Worm (Caenorhabditis elegans): Measurements from ENCODE around the gene scvp-1.

scvp-1 gene

DNA sequence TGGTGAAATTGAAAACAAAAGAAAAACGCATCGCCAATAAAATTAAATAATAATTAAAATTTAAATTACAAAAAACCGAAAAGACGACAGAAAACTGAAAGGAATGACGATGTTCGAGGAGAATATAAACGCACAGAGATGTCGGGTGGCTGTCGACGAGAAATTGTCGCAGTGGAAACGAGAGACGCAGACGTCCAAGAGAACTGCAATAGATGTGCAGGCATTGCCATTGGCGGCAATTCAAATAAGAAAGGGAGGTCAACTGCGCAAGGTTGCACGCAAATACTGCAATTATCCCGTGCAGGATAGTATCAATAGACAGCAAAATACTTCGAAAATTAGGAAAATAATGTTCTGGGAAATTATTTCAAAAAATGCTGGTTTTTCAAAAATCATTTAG, 33.9 kb downstream of the scvp-1 start (continued):
- TF ChIP-seq vab-7 (GFP tag; IDR thresholded peaks at IDR 0.05) (peak; percentile 88), hlh-11 (tag; optimal IDR thresholded peaks at IDR 0.05) (peak; percentile 99), php-3 (GFP tag; IDR thresholded peaks at IDR 0.05) (peak; percentile 95), zag-1 (tag; optimal IDR thresholded peaks at IDR 0.05) (peak; percentile 84), F26F4.8 (GFP tag; conservative IDR thresholded peaks at IDR 0.05) (no peak), dve-1 (tag; optimal IDR thresholded peaks at IDR 0.05; ENCODE audit: insufficient read depth) (peak; percentile 99), duxl-1 (tag; optimal IDR thresholded peaks at IDR 0.05; ENCODE audit: poor library complexity) (peak; percentile 96), saeg-2 (GFP tag; IDR thresholded peaks at IDR 0.05) (peak; percentile 98), lin-1 (GFP tag; IDR thresholded peaks at IDR 0.05) (peak; percentile 97), nhr-11 (tag; optimal IDR thresholded peaks at IDR 0.05) (peak; percentile 98), lin-39 (tag; optimal IDR thresholded peaks at IDR 0.05) (no peak), cey-2 (tag; optimal IDR thresholded peaks at IDR 0.05; ENCODE audit: borderline replicate concordance, insufficient read depth) (peak; percentile 23), nhr-10 (tag; optimal IDR thresholded peaks at IDR 0.05) (peak; percentile 95), egl-27 (tag; optimal IDR thresholded peaks at IDR 0.05) (peak; percentile 12), rbr-2 (tag; optimal IDR thresholded peaks at IDR 0.05) (peak; percentile 98), ces-1 (GFP tag; optimal IDR thresholded peaks at IDR 0.05) (peak; percentile 66), ceh-44 (GFP tag; IDR thresholded peaks at IDR 0.05) (peak; percentile 88), madf-5 (GFP tag; IDR thresholded peaks at IDR 0.05) (peak; percentile 84 to 88), nhr-237 (tag; optimal IDR thresholded peaks at IDR 0.05) (peak; percentile 80), dpl-1 (GFP tag; optimal IDR thresholded peaks at IDR 0.05) (peak; percentile 100), skn-1 (tag; optimal IDR thresholded peaks at IDR 0.05) (peak; percentile 74), spr-3 (GFP tag; optimal IDR thresholded peaks at IDR 0.05) (peak; percentile 94), snpc-4 (tag; optimal IDR thresholded peaks at IDR 0.05) (peak; percentile 8), daf-8 (GFP tag; IDR thresholded peaks at IDR 0.05) (no peak), daf-19 (GFP tag; conservative IDR thresholded peaks at IDR 0.05) (peak; percentile 88; the same call in 1 of the 2 replicates), Y75B8A.6 (GFP tag; IDR thresholded peaks at IDR 0.05) (peak; percentile 98), ama-1 (optimal IDR thresholded peaks at IDR 0.05) (peak; percentile 75), lin-15B (tag; optimal IDR thresholded peaks at IDR 0.05) (peak; percentile 93), daf-16 (GFP tag; optimal IDR thresholded peaks at IDR 0.05) (peak; percentile 93 to 95), daf-16 (tag; optimal IDR thresholded peaks at IDR 0.05) (peak; percentile 81), lir-3 (tag; optimal IDR thresholded peaks at IDR 0.05) (peak; percentile 67), ceh-28 (tag; optimal IDR thresholded peaks at IDR 0.05) (no peak), D1046.2 (GFP tag; IDR thresholded peaks at IDR 0.05) (peak; percentile 96), unc-130 (GFP tag; optimal IDR thresholded peaks at IDR 0.05) (peak; percentile 97), nhr-6 (tag; optimal IDR thresholded peaks at IDR 0.05) (peak; percentile 99), ctbp-1 (GFP tag; IDR thresholded peaks at IDR 0.05) (peak; percentile 97), arid-1 (GFP tag; conservative IDR thresholded peaks at IDR 0.05) (peak; percentile 96), mxl-3 (GFP tag; optimal IDR thresholded peaks at IDR 0.05) (peak; percentile 97), ceh-20 (GFP tag; IDR thresholded peaks at IDR 0.05) (peak; percentile 99), sdz-12 (GFP tag; optimal IDR thresholded peaks at IDR 0.05) (peak; percentile 93), ztf-11 (tag; optimal IDR thresholded peaks at IDR 0.05) (peak; percentile 22), pha-4 (GFP tag; IDR thresholded peaks at IDR 0.05) (peak; percentile 98), pha-4 (tag; optimal IDR thresholded peaks at IDR 0.05) (peak; percentile 99), zfp-2 (tag; optimal IDR thresholded peaks at IDR 0.05) (peak; percentile 94), nhr-76 (tag; optimal IDR thresholded peaks at IDR 0.05) (peak; percentile 70), dmd-8 (GFP tag; IDR thresholded peaks at IDR 0.05) (no peak), gei-8 (GFP tag; optimal IDR thresholded peaks at IDR 0.05) (peak; percentile 49), hmg-1.1 (GFP tag; IDR thresholded peaks at IDR 0.05) (peak; percentile 95), lin-13 (GFP tag; optimal IDR thresholded peaks at IDR 0.05) (peak; percentile 96), F37D6.2 (tag; optimal IDR thresholded peaks at IDR 0.05) (peak; percentile 94), ZK337.2 (GFP tag; IDR thresholded peaks at IDR 0.05) (peak; percentile 89), nhr-102 (tag; optimal IDR thresholded peaks at IDR 0.05) (peak; percentile 98)
